Worm (Caenorhabditis elegans): ENCODE data around the gene ipla-5.
A peak's percentile ranks its signal among the peaks of the same experiment; 100 is the strongest.

The ipla-5 gene

ce11 chrIV:8691486-8691885 is 23.6 kb upstream of the ipla-5 start, which contains the start of the genes hst-1 and ints-6:
Gene hst-1, minus strand, starts transcription at chrIV:8691513.
Gene ints-6, plus strand, starts transcription at chrIV:8691745.
- peak; percentile 36 for TF ChIP-seq gmeb-1 (tag; optimal IDR thresholded peaks at IDR 0.05)
- TF ChIP-seq lsy-2 (tag; optimal IDR thresholded peaks at IDR 0.05): peak in 1 of 2 experiments; percentile 31
- peak; percentile 26 for TF ChIP-seq unc-55 (GFP tag; optimal IDR thresholded peaks at IDR 0.05)
- TF ChIP-seq F13H6.1 (tag; optimal IDR thresholded peaks at IDR 0.05): peak; percentile 19
- peak; percentile 6 for TF ChIP-seq C34F6.9 (tag; optimal IDR thresholded peaks at IDR 0.05)
- no peak for TF ChIP-seq unc-62 (GFP tag; optimal IDR thresholded peaks at IDR 0.05)
- TF ChIP-seq nhr-237 (tag; optimal IDR thresholded peaks at IDR 0.05): no peak
- TF ChIP-seq sma-3 (GFP tag; optimal IDR thresholded peaks at IDR 0.05): peak; percentile 15
- TF ChIP-seq ztf-11 (tag; optimal IDR thresholded peaks at IDR 0.05): no peak
- TF ChIP-seq skn-1 (tag; optimal IDR thresholded peaks at IDR 0.05): no peak

ce11 chrIV:8697436-8697835 is 17.6 kb upstream of the ipla-5 start, which contains the start of gene ttll-11:
Gene ttll-11, plus strand, starts transcription at chrIV:8697736.
- peak; percentile 1 for TF ChIP-seq lin-11 (tag; optimal IDR thresholded peaks at IDR 0.05)
- TF ChIP-seq nhr-11 (tag; optimal IDR thresholded peaks at IDR 0.05): no peak

DNA sequence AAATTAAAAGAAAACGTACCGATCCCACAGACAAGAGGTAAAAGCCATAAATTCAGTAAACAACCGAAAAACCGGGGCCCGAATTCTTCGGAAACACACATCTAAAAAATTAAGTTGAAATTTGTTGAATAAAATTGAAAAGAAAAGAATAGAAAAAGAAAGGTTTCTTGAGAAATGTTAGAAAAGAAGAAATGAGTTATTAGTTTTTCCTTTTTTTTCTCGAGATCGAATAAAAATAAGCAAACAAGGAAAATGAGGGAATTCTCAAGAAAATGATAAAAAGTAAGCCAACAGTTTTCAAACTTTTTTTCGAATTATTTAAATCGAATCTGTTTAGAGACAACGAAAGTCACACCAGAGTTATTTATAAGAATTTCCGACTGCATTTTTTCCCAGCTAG is 9.5 kb upstream of the ipla-5 start, which contains the start of gene H23L24.4:
H23L24.4 (minus strand) TSS at position 101 of the 400 bp plus-strand sequence.
- TF ChIP-seq mbf-1 (tag; optimal IDR thresholded peaks at IDR 0.05): no peak
- TF ChIP-seq gmeb-1 (tag; optimal IDR thresholded peaks at IDR 0.05): no peak
- TF ChIP-seq ztf-4 (tag; optimal IDR thresholded peaks at IDR 0.05): no peak
- TF ChIP-seq nhr-6 (tag; optimal IDR thresholded peaks at IDR 0.05): no peak
- TF ChIP-seq ztf-1 (GFP tag; conservative IDR thresholded peaks at IDR 0.05): no peak
- no peak for TF ChIP-seq ceh-82 (tag; optimal IDR thresholded peaks at IDR 0.05)
- no peak for TF ChIP-seq sem-4 (tag; optimal IDR thresholded peaks at IDR 0.05)
- TF ChIP-seq nhr-10 (tag; optimal IDR thresholded peaks at IDR 0.05): no peak

DNA sequence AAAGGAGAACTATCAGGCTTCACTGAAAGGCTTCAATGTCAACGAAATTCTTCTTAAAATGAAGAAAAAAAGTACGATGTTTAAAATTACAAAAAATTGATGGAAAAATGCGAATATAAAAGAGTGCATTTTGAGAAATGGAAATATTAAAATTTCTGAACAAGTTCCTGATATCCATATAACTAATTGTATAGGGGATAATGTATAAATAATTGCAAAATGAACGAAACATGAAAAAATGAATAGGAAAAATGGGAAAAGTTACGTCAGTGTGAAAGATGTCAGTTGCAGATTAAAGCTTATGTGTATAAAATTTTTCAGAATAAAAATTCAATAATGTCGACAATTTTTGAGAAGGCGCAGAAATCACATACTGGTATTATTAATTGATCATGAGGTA is 7.0 kb upstream of the ipla-5 start:
- TF ChIP-seq gmeb-1 (tag; optimal IDR thresholded peaks at IDR 0.05): no peak
- no peak for TF ChIP-seq crh-2 (tag; optimal IDR thresholded peaks at IDR 0.05)
- TF ChIP-seq unc-55 (GFP tag; optimal IDR thresholded peaks at IDR 0.05): no peak
- TF ChIP-seq mdl-1 (tag; optimal IDR thresholded peaks at IDR 0.05): no peak
- no peak for TF ChIP-seq unc-39 (tag; optimal IDR thresholded peaks at IDR 0.05)
- TF ChIP-seq ceh-16 (tag; optimal IDR thresholded peaks at IDR 0.05): no peak
- no peak for TF ChIP-seq sem-4 (tag; optimal IDR thresholded peaks at IDR 0.05)
- no peak for TF ChIP-seq lin-13 (GFP tag; optimal IDR thresholded peaks at IDR 0.05)
- TF ChIP-seq nhr-23 (tag; optimal IDR thresholded peaks at IDR 0.05): no peak
- no peak for TF ChIP-seq skn-1 (tag; optimal IDR thresholded peaks at IDR 0.05)
- no peak for TF ChIP-seq snpc-4 (tag; optimal IDR thresholded peaks at IDR 0.05)
- no peak for TF ChIP-seq mab-5 (tag; optimal IDR thresholded peaks at IDR 0.05)
- no peak for TF ChIP-seq dmd-4 (tag; optimal IDR thresholded peaks at IDR 0.05)
- TF ChIP-seq ztf-11 (tag; optimal IDR thresholded peaks at IDR 0.05): no peak
- TF ChIP-seq sma-3 (GFP tag; optimal IDR thresholded peaks at IDR 0.05): no peak
- TF ChIP-seq sma-9 (GFP tag; optimal IDR thresholded peaks at IDR 0.05): no peak
- no peak for TF ChIP-seq sma-9 (tag; optimal IDR thresholded peaks at IDR 0.05)
- TF ChIP-seq ama-1 (optimal IDR thresholded peaks at IDR 0.05): no peak
- no peak for TF ChIP-seq egl-27 (tag; optimal IDR thresholded peaks at IDR 0.05)
- TF ChIP-seq lin-39 (tag; optimal IDR thresholded peaks at IDR 0.05): no peak

DNA sequence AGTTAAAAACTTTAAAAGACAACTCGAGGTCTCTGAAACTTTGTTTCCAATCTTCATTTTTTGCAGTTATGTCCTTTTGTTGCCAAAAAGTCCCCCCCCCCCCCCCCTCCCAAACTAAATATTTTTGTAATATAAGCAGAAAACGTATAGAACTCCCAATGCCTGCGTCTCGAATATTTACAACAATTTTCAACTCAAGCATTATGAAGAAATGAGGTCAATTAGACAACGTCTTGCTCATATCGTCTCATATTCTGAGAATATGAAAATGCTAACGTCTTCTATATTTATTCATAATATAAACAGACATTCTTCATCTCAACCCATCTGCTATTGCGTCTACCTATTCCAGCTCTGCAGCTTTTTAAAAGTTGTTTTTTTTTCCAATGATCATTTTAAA is 3.1 kb downstream of the ipla-5 start, which contains the start of gene H23L24.1:
H23L24.1 (plus strand) TSS at position 301 of the 400 bp plus-strand sequence.
- no peak for TF ChIP-seq mab-5 (tag; optimal IDR thresholded peaks at IDR 0.05)
- TF ChIP-seq alr-1 (tag; optimal IDR thresholded peaks at IDR 0.05): no peak
- TF ChIP-seq ZK546.5 (tag; optimal IDR thresholded peaks at IDR 0.05): no peak
- TF ChIP-seq unc-55 (GFP tag; optimal IDR thresholded peaks at IDR 0.05): no peak
- no peak for TF ChIP-seq ztf-4 (tag; optimal IDR thresholded peaks at IDR 0.05)
- TF ChIP-seq lsy-2 (tag; optimal IDR thresholded peaks at IDR 0.05): no peak
- TF ChIP-seq Y55F3AM.14 (GFP tag; optimal IDR thresholded peaks at IDR 0.05): no peak
- no peak for TF ChIP-seq elt-3 (tag; optimal IDR thresholded peaks at IDR 0.05)
- no peak for TF ChIP-seq sma-9 (GFP tag; optimal IDR thresholded peaks at IDR 0.05)
- no peak for TF ChIP-seq sma-9 (tag; optimal IDR thresholded peaks at IDR 0.05)
- no peak for TF ChIP-seq nhr-23 (tag; optimal IDR thresholded peaks at IDR 0.05)
- TF ChIP-seq nhr-129 (tag; optimal IDR thresholded peaks at IDR 0.05): no peak
- TF ChIP-seq ama-1 (optimal IDR thresholded peaks at IDR 0.05): no peak
- no peak for TF ChIP-seq R02D3.7 (tag; optimal IDR thresholded peaks at IDR 0.05)
- no peak for TF ChIP-seq zag-1 (tag; optimal IDR thresholded peaks at IDR 0.05)
- no peak for TF ChIP-seq egl-27 (tag; optimal IDR thresholded peaks at IDR 0.05)
- TF ChIP-seq nhr-12 (tag; optimal IDR thresholded peaks at IDR 0.05): no peak
- no peak for TF ChIP-seq gmeb-1 (tag; optimal IDR thresholded peaks at IDR 0.05)
- no peak for TF ChIP-seq peb-1 (tag; optimal IDR thresholded peaks at IDR 0.05)
- TF ChIP-seq nhr-25 (tag; optimal IDR thresholded peaks at IDR 0.05): no peak
- TF ChIP-seq ztf-11 (tag; optimal IDR thresholded peaks at IDR 0.05): no peak
